Fruit fly (Drosophila melanogaster): ENCODE measurements around the gene CRAT.

dm6 chr3R:6348943-6349342, 26.9 kb downstream of the CRAT start, which contains the start of gene Hr83:
- TF ChIP-seq CG15710 (tag; optimal IDR thresholded peaks at IDR 0.05), result no peak
- no peak for TF ChIP-seq Pif1A (GFP tag; optimal IDR thresholded peaks at IDR 0.05)
- no peak for TF ChIP-seq CG17806 (tag; optimal IDR thresholded peaks at IDR 0.05)
- no peak for TF ChIP-seq D1 (tag; optimal IDR thresholded peaks at IDR 0.05)
- TF ChIP-seq Ets98B (GFP tag; IDR thresholded peaks at IDR 0.05), result no peak
- no peak for TF ChIP-seq CG4496 (GFP tag; IDR thresholded peaks at IDR 0.05)
- no peak for TF ChIP-seq CG8301 (tag; optimal IDR thresholded peaks at IDR 0.05)
- TF ChIP-seq CG13204 (GFP tag; optimal IDR thresholded peaks at IDR 0.05), result no peak
- no peak for TF ChIP-seq CG9948 (tag; optimal IDR thresholded peaks at IDR 0.05)
- TF ChIP-seq Snoo (tag; optimal IDR thresholded peaks at IDR 0.05), result no peak
- TF ChIP-seq rn (GFP tag; IDR thresholded peaks at IDR 0.05), result no peak
- TF ChIP-seq CG8159 (tag; optimal IDR thresholded peaks at IDR 0.05), result no peak
- no peak for TF ChIP-seq CG32121 (GFP tag; IDR thresholded peaks at IDR 0.05)
- TF ChIP-seq CG10348 (GFP tag; IDR thresholded peaks at IDR 0.05), result no peak
